Worm (Caenorhabditis elegans) whole organism, L4 larva: ENCODE results near the gene C07A9.5.
"Not testable (repeated sequence)": the region's sequence is repeated elsewhere in the genome, so short reads cannot be mapped to it uniquely, and the experiment has no call there.

Experiments
- F10B5.3 ChIP-seq: sonication (generic microtip); optimal IDR thresholded peaks from 2 replicates; lab custom pipeline; 2016; ENCODE audit warnings: mild to moderate bottlenecking, missing genetic modification characterization, missing compliant biosample characterization
- T26A8.4 ChIP-seq: fragments of 200-800 bp; sonication (Bioruptor generic); IDR thresholded peaks from 2 replicates; pipeline ENCODE4 v1.3.6; 2022; ENCODE audit warnings: missing genetic modification characterization, missing compliant biosample characterization
- Y5F2A.4 ChIP-seq: fragments of 200-800 bp; sonication (Bioruptor generic); optimal IDR thresholded peaks from 2 replicates; lab custom pipeline; 2018; ENCODE audit warnings: mild to moderate bottlenecking, missing genetic modification characterization, missing compliant biosample characterization
- ZK337.2 ChIP-seq: fragments of 200-800 bp; sonication (Bioruptor generic); IDR thresholded peaks from 2 replicates; pipeline ENCODE4 v1.3.6; 2022; ENCODE audit warnings: missing genetic modification reagents, missing genetic modification characterization, missing compliant biosample characterization
- ama-1 ChIP-seq: fragments of 150-350 bp; optimal IDR thresholded peaks from 2 replicates; lab custom pipeline; 2014; ENCODE audit warnings: inconsistent platforms, mixed read lengths
- attf-4 ChIP-seq: sonication (generic microtip); optimal IDR thresholded peaks from 3 replicates; lab custom pipeline; 2017; ENCODE audit warnings: missing biosample characterization, missing genetic modification characterization
- ceh-20 ChIP-seq: fragments of 200-800 bp; sonication (Bioruptor generic); IDR thresholded peaks from 2 replicates; pipeline ENCODE4 v1.3.6; 2022; ENCODE audit warnings: missing genetic modification reagents, missing genetic modification characterization, missing compliant biosample characterization
- ceh-82 ChIP-seq: sonication (generic microtip); optimal IDR thresholded peaks from 2 replicates; lab custom pipeline; 2017; ENCODE audit warnings: missing biosample characterization, missing genetic modification characterization
- cey-2 ChIP-seq: sonication (generic microtip); optimal IDR thresholded peaks from 3 replicates; lab custom pipeline; 2017; ENCODE audit warnings: missing genetic modification characterization, mild to moderate bottlenecking, missing compliant biosample characterization, antibody characterized with exemption, borderline replicate concordance; ENCODE audit not compliant: insufficient read depth
- dmd-6 ChIP-seq: fragments of 200-800 bp; sonication (Bioruptor generic); IDR thresholded peaks from 2 replicates; pipeline ENCODE4 v1.3.6; 2022; ENCODE audit warnings: missing genetic modification reagents, missing genetic modification characterization, missing compliant biosample characterization
- dmd-9 ChIP-seq: fragments of 200-800 bp; sonication (Bioruptor generic); IDR thresholded peaks from 2 replicates; pipeline ENCODE4 v1.3.6; 2022; ENCODE audit warnings: missing genetic modification reagents, missing genetic modification characterization, missing compliant biosample characterization
- dpl-1 ChIP-seq: fragments of 150-350 bp; optimal IDR thresholded peaks from 2 replicates; lab custom pipeline; 2014; ENCODE audit warnings: missing biosample characterization, missing genetic modification reagents, missing genetic modification characterization
- hif-1 ChIP-seq, 2 experiments: sonication (generic microtip); optimal IDR thresholded peaks; 2 replicates each; lab custom pipeline; 2016 to 2017; ENCODE audit warnings: missing compliant biosample characterization in 2 of 2, missing genetic modification characterization in 2 of 2, missing genetic modification reagents in 2 of 2, missing genotype in 2 of 2, mild to moderate bottlenecking in 1 of 2
- hmg-1.1 ChIP-seq: fragments of 200-800 bp; sonication (Bioruptor generic); IDR thresholded peaks from 2 replicates; pipeline ENCODE4 v1.3.6; 2022; ENCODE audit warnings: missing genetic modification reagents, missing genetic modification characterization, missing compliant biosample characterization
- lin-29 ChIP-seq: fragments of 200-800 bp; sonication (Bioruptor generic); IDR thresholded peaks from 2 replicates; pipeline ENCODE4 v1.3.6; 2022; ENCODE audit warnings: missing genetic modification reagents, missing genetic modification characterization, missing compliant biosample characterization
- lin-38 ChIP-seq: fragments of 200-800 bp; sonication (Bioruptor generic); IDR thresholded peaks from 2 replicates; pipeline ENCODE4 v1.3.6; 2022; ENCODE audit warnings: missing genetic modification reagents, missing genetic modification characterization, missing compliant biosample characterization
- lin-39 ChIP-seq: fragments of 150-350 bp; optimal IDR thresholded peaks from 2 replicates; lab custom pipeline; 2014; ENCODE audit warnings: missing biosample characterization, missing genetic modification reagents, missing genetic modification characterization
- lir-3 ChIP-seq: sonication (generic microtip); optimal IDR thresholded peaks from 2 replicates; lab custom pipeline; 2016; ENCODE audit warnings: mild to moderate bottlenecking, missing genetic modification characterization, missing compliant biosample characterization
- madf-5 ChIP-seq, 2 experiments: fragments of 200-800 bp; sonication (Bioruptor generic); IDR thresholded peaks; 2 replicates each; pipeline ENCODE4 v1.3.6; 2022; ENCODE audit warnings: missing compliant biosample characterization in 2 of 2, missing genetic modification characterization in 2 of 2
- mep-1 ChIP-seq: fragments of 150-350 bp; sonication (generic microtip); optimal IDR thresholded peaks from 3 replicates; lab custom pipeline; 2014; ENCODE audit warnings: missing biosample characterization, missing genetic modification characterization
- nhr-10 ChIP-seq: fragments of 150-350 bp; optimal IDR thresholded peaks from 2 replicates; lab custom pipeline; 2014; ENCODE audit warnings: missing biosample characterization, missing genetic modification characterization
- nhr-11 ChIP-seq: fragments of 150-350 bp; optimal IDR thresholded peaks from 2 replicates; lab custom pipeline; 2014; ENCODE audit warnings: missing biosample characterization, missing genetic modification characterization
- nhr-25 ChIP-seq: sonication (generic microtip); optimal IDR thresholded peaks from 2 replicates; lab custom pipeline; 2017; ENCODE audit warnings: missing genetic modification characterization, mild to moderate bottlenecking, missing compliant biosample characterization, antibody characterized with exemption, moderate library complexity, borderline replicate concordance; ENCODE audit not compliant: insufficient read depth
- nhr-41 ChIP-seq: fragments of 200-800 bp; sonication (Bioruptor generic); IDR thresholded peaks from 2 replicates; pipeline ENCODE4 v1.3.6; 2022; ENCODE audit warnings: missing genetic modification reagents, missing genetic modification characterization, missing compliant biosample characterization
- nhr-42 ChIP-seq: fragments of 200-800 bp; sonication (Bioruptor generic); IDR thresholded peaks from 2 replicates; pipeline ENCODE4 v1.3.6; 2022; ENCODE audit warnings: missing genetic modification characterization, missing compliant biosample characterization
- nhr-48 ChIP-seq: sonication (generic microtip); optimal IDR thresholded peaks from 2 replicates; lab custom pipeline; 2016; ENCODE audit warnings: mild to moderate bottlenecking, missing genetic modification characterization, missing compliant biosample characterization
- nhr-6 ChIP-seq: fragments of 150-350 bp; optimal IDR thresholded peaks from 2 replicates; lab custom pipeline; 2014; ENCODE audit warnings: missing biosample characterization, missing genetic modification characterization
- nhr-77 ChIP-seq: fragments of 150-350 bp; optimal IDR thresholded peaks from 2 replicates; lab custom pipeline; 2014; ENCODE audit warnings: missing biosample characterization, missing genetic modification characterization
- php-3 ChIP-seq: fragments of 200-800 bp; sonication (Bioruptor generic); IDR thresholded peaks from 2 replicates; pipeline ENCODE4 v1.3.6; 2022; ENCODE audit warnings: missing genetic modification reagents, missing genetic modification characterization, missing compliant biosample characterization
- pqm-1 ChIP-seq: sonication (generic microtip); optimal IDR thresholded peaks from 2 replicates; lab custom pipeline; 2017; ENCODE audit warnings: missing biosample characterization, missing genetic modification characterization
- saeg-2 ChIP-seq: fragments of 200-800 bp; sonication (Bioruptor generic); IDR thresholded peaks from 2 replicates; pipeline ENCODE4 v1.3.6; 2022; ENCODE audit warnings: missing genetic modification reagents, missing genetic modification characterization, missing compliant biosample characterization
- sdz-12 ChIP-seq: fragments of 200-800 bp; sonication (Bioruptor generic); optimal IDR thresholded peaks from 2 replicates; lab custom pipeline; 2018; ENCODE audit warnings: mild to moderate bottlenecking, missing genetic modification characterization, missing compliant biosample characterization
- snpc-1.2 ChIP-seq: fragments of 200-800 bp; sonication (Bioruptor generic); IDR thresholded peaks from 2 replicates; pipeline ENCODE4 v1.3.6; 2022; ENCODE audit warnings: missing genetic modification reagents, missing genetic modification characterization, missing compliant biosample characterization
- tag-97 ChIP-seq: fragments of 200-800 bp; sonication (Bioruptor generic); IDR thresholded peaks from 2 replicates; pipeline ENCODE4 v1.3.6; 2022; ENCODE audit warnings: missing genetic modification characterization, missing compliant biosample characterization
- tra-1 ChIP-seq: fragments of 200-800 bp; sonication (Bioruptor generic); IDR thresholded peaks from 2 replicates; pipeline ENCODE4 v1.3.6; 2022; ENCODE audit warnings: missing genetic modification reagents, missing genetic modification characterization, missing compliant biosample characterization
- unc-39 ChIP-seq: sonication (generic microtip); optimal IDR thresholded peaks from 2 replicates; lab custom pipeline; 2017; ENCODE audit warnings: missing biosample characterization, missing genetic modification characterization
- unc-62 ChIP-seq, 3 experiments: fragments of 150-350 bp in 1 of 3; sonication (generic microtip); optimal IDR thresholded peaks in 2 of 3; peaks in 1 of 3; 1 replicate in 1 of 3; 2 replicates in 2 of 3; lab custom pipeline; 2014 to 2017; ENCODE audit warnings: missing biosample characterization in 3 of 3, missing genetic modification characterization in 3 of 3, missing genetic modification reagents in 3 of 3, missing genotype in 1 of 3
- zag-1 ChIP-seq: fragments of 150-350 bp; optimal IDR thresholded peaks from 2 replicates; lab custom pipeline; 2014; ENCODE audit warnings: missing biosample characterization, missing genetic modification characterization
- zfp-2 ChIP-seq: sonication (generic microtip); optimal IDR thresholded peaks from 2 replicates; lab custom pipeline; 2016; ENCODE audit warnings: mild to moderate bottlenecking, missing genetic modification characterization, missing compliant biosample characterization
- zip-2 ChIP-seq: fragments of 150-350 bp; optimal IDR thresholded peaks from 2 replicates; lab custom pipeline; 2014; ENCODE audit warnings: missing biosample characterization, missing genetic modification characterization

Gene C07A9.5

ce11 chrIII:9682729-9683128, at the start of gene C07A9.5:
Gene C07A9.5, minus strand, starts transcription at chrIII:9682829.
- not testable (repeated sequence) for TF ChIP-seq dmd-9 (GFP tag; lab: Robert Waterston, UW); nhr-10 (tag; lab: Kevin White, UChicago); ceh-82 (tag; lab: Kevin White, UChicago)

- no peak for TF ChIP-seq hif-1 (tag; optimal IDR thresholded peaks at IDR 0.05; lab: Kevin White, UChicago)
- no peak for TF ChIP-seq php-3 (GFP tag; lab: Robert Waterston, UW)
- TF ChIP-seq nhr-25 (tag; lab: Kevin White, UChicago), result no peak
- no peak for TF ChIP-seq nhr-41
- no peak for TF ChIP-seq nhr-42 (GFP tag; lab: Robert Waterston, UW)
- no peak for TF ChIP-seq mep-1 (tag; lab: Kevin White, UChicago)
- no peak for TF ChIP-seq dmd-9 (GFP tag; lab: Robert Waterston, UW)
- TF ChIP-seq tra-1, result peak; percentile 64; the same call in 1 of the 2 replicates
- no peak for TF ChIP-seq F10B5.3 (tag; lab: Kevin White, UChicago)
- no peak for TF ChIP-seq cey-2 (tag; lab: Kevin White, UChicago)
- TF ChIP-seq madf-5 (GFP tag; IDR thresholded peaks at IDR 0.05; lab: Robert Waterston, UW), result no peak
- TF ChIP-seq dmd-6, result no peak
- TF ChIP-seq pqm-1 (tag; lab: Kevin White, UChicago), result no peak
- TF ChIP-seq sdz-12, result no peak
- no peak for TF ChIP-seq T26A8.4 (GFP tag; lab: Robert Waterston, UW)
- no peak for TF ChIP-seq snpc-1.2 (GFP tag; lab: Robert Waterston, UW)
- TF ChIP-seq ZK337.2 (GFP tag; lab: Robert Waterston, UW), result peak; percentile 26; the same call in 1 of the 2 replicates
- TF ChIP-seq ceh-20 (GFP tag; lab: Robert Waterston, UW), result peak; percentile 83
- TF ChIP-seq ama-1 (lab: Kevin White, UChicago), result no peak
- TF ChIP-seq dpl-1 (GFP tag; lab: Kevin White, UChicago), result no peak
- TF ChIP-seq Y5F2A.4, result no peak
- TF ChIP-seq lin-38 (GFP tag; lab: Robert Waterston, UW), result no peak
- no peak for TF ChIP-seq attf-4 (tag; lab: Kevin White, UChicago)
- no peak for TF ChIP-seq nhr-77 (tag; lab: Kevin White, UChicago)
- peak; percentile 16 for TF ChIP-seq nhr-11 (tag; lab: Kevin White, UChicago)
- no peak for TF ChIP-seq lin-39 (tag; lab: Kevin White, UChicago)
- TF ChIP-seq unc-39 (tag; lab: Kevin White, UChicago), result no peak
- TF ChIP-seq nhr-48 (tag; lab: Kevin White, UChicago), result no peak
- TF ChIP-seq zag-1, result no peak
- peak in 1 of 2 experiments; percentile 99 for TF ChIP-seq unc-62 (GFP tag; optimal IDR thresholded peaks at IDR 0.05 in 1 of 2; lab: Kevin White, UChicago)
- TF ChIP-seq unc-62 (tag; optimal IDR thresholded peaks at IDR 0.05; lab: Kevin White, UChicago), result no peak
- TF ChIP-seq nhr-6 (tag; lab: Kevin White, UChicago), result no peak
- no peak for TF ChIP-seq zip-2
- no peak for TF ChIP-seq saeg-2 (GFP tag; lab: Robert Waterston, UW)
- TF ChIP-seq zfp-2 (tag; lab: Kevin White, UChicago), result no peak
- TF ChIP-seq lir-3, result no peak
- no peak for TF ChIP-seq tag-97
- no peak for TF ChIP-seq hmg-1.1
- TF ChIP-seq lin-29, result no peak
Measured at ce11 chrIII:9731313-9731912, 48.8 kb upstream of the C07A9.5 start.
